Fruit fly (Drosophila melanogaster): Measurements from ENCODE around the gene sgg.

Gene sgg

DNA sequence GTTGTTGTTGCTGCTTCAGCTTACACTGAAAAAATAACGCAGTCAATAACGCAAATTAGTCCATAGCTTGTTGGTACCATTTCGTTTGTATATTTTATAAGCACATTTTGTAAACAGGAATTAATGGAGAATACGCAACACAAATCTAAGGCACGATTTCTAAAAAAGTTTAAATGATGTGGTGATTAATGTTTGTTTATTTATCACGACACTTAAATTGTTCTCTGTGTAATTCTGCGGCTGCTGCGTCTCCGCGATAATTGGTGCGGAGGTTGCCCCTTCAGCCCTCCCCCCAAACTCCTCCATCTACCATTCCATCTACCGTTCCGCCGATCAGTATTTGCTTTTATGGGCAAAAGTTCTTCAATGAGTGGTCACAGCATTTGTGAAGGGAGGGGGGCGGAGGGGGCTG, 13.7 kb downstream of the sgg start (continued):
- TF ChIP-seq CG13624 (GFP tag; optimal IDR thresholded peaks at IDR 0.05) (peak; percentile 43), Eip74EF (GFP tag; optimal IDR thresholded peaks at IDR 0.05) (peak in 1 of 2 experiments; percentile 65), CG11696 (GFP tag; IDR thresholded peaks at IDR 0.05) (no peak), CG9609 (GFP tag; optimal IDR thresholded peaks at IDR 0.05) (peak; percentile 56), Max (GFP tag; optimal IDR thresholded peaks at IDR 0.05) (no peak), br (optimal IDR thresholded peaks at IDR 0.05) (no peak), crol (GFP tag; IDR thresholded peaks at IDR 0.05) (peak; percentile 73)

DNA sequence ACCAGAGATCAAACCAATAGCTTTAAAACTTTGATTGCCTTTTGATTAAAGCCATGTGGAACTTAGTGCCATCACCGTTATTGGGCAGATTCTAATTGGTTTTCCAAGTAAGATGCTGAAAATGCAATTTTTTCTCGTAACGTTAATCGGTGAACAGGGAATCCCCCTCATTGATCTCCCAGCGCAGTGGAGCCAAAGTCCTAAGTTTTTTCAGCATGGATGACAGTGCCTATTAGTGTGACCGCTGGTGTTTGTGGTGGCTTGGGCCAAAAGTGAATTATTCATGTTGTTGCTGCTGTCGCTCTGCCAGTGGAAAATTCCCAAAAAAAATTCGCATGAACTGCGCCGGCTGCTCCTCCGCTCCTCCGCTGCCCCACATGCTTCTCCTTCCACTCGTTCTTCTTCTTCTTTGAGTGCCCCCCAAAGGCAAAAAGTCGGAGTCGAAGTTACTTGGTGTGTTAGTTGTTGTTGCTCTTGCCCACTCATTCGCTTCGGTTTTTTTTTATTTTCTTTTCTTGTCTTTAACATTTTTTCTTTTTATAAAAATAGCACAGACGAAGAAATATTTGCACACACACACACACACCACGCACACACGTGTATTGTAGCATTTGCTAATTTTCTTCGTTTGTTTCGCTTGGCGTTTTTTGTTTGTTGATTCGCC, 14.3 kb downstream of the sgg start:
- TF ChIP-seq slbo (GFP tag; IDR thresholded peaks at IDR 0.05) (peak; percentile 21; the same call in 1 of the 2 replicates), btn (GFP tag; optimal IDR thresholded peaks at IDR 0.05) (no peak), Med (GFP tag) (peak; percentile 62), cwo (GFP tag; optimal IDR thresholded peaks at IDR 0.05) (no peak), hbn (GFP tag; IDR thresholded peaks at IDR 0.05; ENCODE audit: partially characterized antibody) (no peak), NFAT (GFP tag; IDR thresholded peaks at IDR 0.05) (0 out of 2 replicates have a peak, but pooled peaks have one; percentile 45), ranshi (GFP tag; IDR thresholded peaks at IDR 0.05) (no peak), gro (GFP tag; optimal IDR thresholded peaks at IDR 0.05) (no peak), sens (GFP tag) (peak; percentile 25), lab (GFP tag; optimal IDR thresholded peaks at IDR 0.05) (no peak), CG32532 (GFP tag; IDR thresholded peaks at IDR 0.05) (peak; percentile 36; the same call in 1 of the 2 replicates), CG10147 (GFP tag; optimal IDR thresholded peaks at IDR 0.05) (no peak), Nf-YA (GFP tag; IDR thresholded peaks at IDR 0.05) (no peak), tup (GFP tag; optimal IDR thresholded peaks at IDR 0.05) (no peak), bsh (GFP tag; optimal IDR thresholded peaks at IDR 0.05) (peak in 1 of 2 experiments; percentile 51), CG9932 (GFP tag; IDR thresholded peaks at IDR 0.05) (peak; percentile 25; the same call in 1 of the 2 replicates), otp (GFP tag; IDR thresholded peaks at IDR 0.05) (no peak), CG8944 (GFP tag; optimal IDR thresholded peaks at IDR 0.05) (no peak), klu (GFP tag; IDR thresholded peaks at IDR 0.05) (no peak), lmd (GFP tag; IDR thresholded peaks at IDR 0.05) (peak; percentile 20; the same call in 1 of the 2 replicates), Hey (tag; optimal IDR thresholded peaks at IDR 0.05) (no peak), en (GFP tag; optimal IDR thresholded peaks at IDR 0.05) (no peak), CG4730 (GFP tag; IDR thresholded peaks at IDR 0.05) (no peak), gem (tag; optimal IDR thresholded peaks at IDR 0.05) (no peak), Lim3 (GFP tag; IDR thresholded peaks at IDR 0.05) (no peak), Lhr (GFP tag; optimal IDR thresholded peaks at IDR 0.05) (no peak), Eip74EF (GFP tag; optimal IDR thresholded peaks at IDR 0.05) (no peak), ewg (GFP tag; optimal IDR thresholded peaks at IDR 0.05) (no peak), D (optimal IDR thresholded peaks at IDR 0.05) (no peak), D (GFP tag; optimal IDR thresholded peaks at IDR 0.05) (no peak), Sry-δ (GFP tag; optimal IDR thresholded peaks at IDR 0.05) (no peak), pum (GFP tag; optimal IDR thresholded peaks at IDR 0.05) (no peak), CG15073 (GFP tag; optimal IDR thresholded peaks at IDR 0.05) (no peak), crc (GFP tag; optimal IDR thresholded peaks at IDR 0.05) (no peak), CG9437 (GFP tag; optimal IDR thresholded peaks at IDR 0.05) (no peak), Ptx1 (GFP tag; IDR thresholded peaks at IDR 0.05) (0 out of 2 replicates have a peak, but pooled peaks have one; percentile 21), CG9215 (GFP tag; IDR thresholded peaks at IDR 0.05) (no peak), CG1233 (GFP tag; optimal IDR thresholded peaks at IDR 0.05) (no peak), Six4 (GFP tag; optimal IDR thresholded peaks at IDR 0.05) (no peak), CG14441 (GFP tag; IDR thresholded peaks at IDR 0.05) (0 out of 2 replicates have a peak, but pooled peaks have one; percentile 17), Drgx (GFP tag; IDR thresholded peaks at IDR 0.05) (peak; percentile 40), chinmo (GFP tag; IDR thresholded peaks at IDR 0.05; ENCODE audit: partially characterized antibody) (no peak), CG9817 (tag; optimal IDR thresholded peaks at IDR 0.05) (no peak), CG4282 (GFP tag; optimal IDR thresholded peaks at IDR 0.05) (no peak)

All from whole organism, embryonic.